Fruit fly (Drosophila melanogaster): ENCODE data around the gene Lnk.

The Lnk gene

DNA sequence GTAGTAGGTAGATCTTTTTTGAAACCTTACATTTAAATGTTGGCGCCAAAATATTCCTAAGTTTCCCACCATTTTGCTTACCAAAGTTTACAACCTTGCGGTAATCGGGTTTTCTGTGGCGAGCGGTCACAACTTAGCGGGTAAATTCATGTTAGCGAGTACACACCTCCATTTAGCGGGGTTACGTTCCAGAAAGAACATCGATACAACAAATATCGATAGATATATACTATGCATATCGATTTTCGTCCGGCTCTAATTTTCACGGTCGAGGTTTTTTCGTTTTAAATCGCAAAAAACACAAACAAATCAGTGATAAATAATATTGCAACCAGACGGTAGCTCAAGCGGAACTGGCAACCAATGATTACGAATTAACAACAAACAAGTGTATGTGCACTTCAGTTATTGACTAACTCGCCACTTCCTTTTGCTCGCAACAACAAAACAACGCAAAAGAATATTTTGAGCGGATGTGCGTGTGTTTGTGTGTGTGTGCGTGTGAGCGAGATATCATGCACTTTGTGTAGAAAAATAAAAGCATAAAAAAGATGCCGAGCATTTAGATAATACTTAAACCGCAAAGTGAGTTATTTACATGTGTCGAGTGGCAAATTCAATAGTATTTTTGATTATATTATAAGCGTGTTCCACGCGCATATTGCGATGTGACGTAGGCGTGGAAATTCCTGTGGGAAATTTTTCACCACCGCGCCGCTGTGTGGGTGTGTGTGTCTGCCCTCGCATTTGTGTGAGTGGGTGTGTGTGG, at the start of gene Lnk:
Lnk (plus strand) TSS at position 236 of the 769 bp plus-strand sequence.
- TF ChIP-seq CG8478 (optimal IDR thresholded peaks at IDR 0.05) (peak; percentile 66), CTCF (optimal IDR thresholded peaks at IDR 0.05) (peak; percentile 67 to 78)

DNA sequence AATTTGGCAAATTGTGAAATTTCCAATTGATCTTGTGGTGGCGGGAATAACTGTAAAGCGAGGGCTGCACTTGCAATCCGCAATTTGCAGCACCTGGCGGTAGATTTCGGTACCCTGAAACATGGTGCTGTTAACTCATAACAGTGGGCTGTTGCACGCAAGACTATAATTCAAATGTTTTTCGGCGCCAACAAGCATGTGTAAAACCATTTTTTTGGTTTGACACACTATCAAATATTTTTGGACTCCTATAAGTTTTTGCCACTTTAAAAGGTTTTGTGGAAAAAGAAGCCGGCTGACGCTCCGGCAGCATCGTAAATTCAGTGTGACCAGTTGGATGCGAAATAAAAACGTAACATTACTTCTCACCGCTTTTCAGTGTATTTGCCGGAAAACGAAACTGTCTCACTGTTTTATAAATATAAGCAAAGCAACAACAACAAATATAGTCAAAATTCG, 37.1 kb upstream of the Lnk start, which contains the start of the genes CG14545 and CG5886:
CG14545 (minus strand) TSS at position 68 of the 459 bp plus-strand sequence.
CG5886 (plus strand) TSS at position 409 of the 459 bp plus-strand sequence.
- TF ChIP-seq CG8478 (optimal IDR thresholded peaks at IDR 0.05) (no peak), CTCF (optimal IDR thresholded peaks at IDR 0.05) (peak; percentile 91 to 96)

DNA sequence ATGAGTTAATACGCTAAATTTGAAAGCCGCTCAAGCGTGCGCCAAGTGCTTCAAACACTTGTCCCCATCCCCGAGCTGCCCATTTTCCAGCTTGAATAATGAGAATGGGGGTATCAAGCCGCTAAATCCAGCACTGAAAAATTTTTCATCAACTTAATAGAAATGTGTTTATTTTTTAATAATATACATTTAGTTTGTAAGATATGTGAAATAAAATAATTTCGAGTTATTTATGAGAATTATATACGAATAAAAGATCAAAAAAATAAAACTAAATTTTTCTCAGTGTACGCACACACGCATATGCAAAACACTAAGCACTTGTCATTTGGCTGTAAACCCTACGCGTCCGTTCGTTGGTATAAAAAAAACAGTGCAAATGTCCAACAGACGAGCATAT, 33.5 kb upstream of the Lnk start:
- TF ChIP-seq CTCF (optimal IDR thresholded peaks at IDR 0.05) = no peak
- no peak for TF ChIP-seq CG8478 (optimal IDR thresholded peaks at IDR 0.05)

DNA sequence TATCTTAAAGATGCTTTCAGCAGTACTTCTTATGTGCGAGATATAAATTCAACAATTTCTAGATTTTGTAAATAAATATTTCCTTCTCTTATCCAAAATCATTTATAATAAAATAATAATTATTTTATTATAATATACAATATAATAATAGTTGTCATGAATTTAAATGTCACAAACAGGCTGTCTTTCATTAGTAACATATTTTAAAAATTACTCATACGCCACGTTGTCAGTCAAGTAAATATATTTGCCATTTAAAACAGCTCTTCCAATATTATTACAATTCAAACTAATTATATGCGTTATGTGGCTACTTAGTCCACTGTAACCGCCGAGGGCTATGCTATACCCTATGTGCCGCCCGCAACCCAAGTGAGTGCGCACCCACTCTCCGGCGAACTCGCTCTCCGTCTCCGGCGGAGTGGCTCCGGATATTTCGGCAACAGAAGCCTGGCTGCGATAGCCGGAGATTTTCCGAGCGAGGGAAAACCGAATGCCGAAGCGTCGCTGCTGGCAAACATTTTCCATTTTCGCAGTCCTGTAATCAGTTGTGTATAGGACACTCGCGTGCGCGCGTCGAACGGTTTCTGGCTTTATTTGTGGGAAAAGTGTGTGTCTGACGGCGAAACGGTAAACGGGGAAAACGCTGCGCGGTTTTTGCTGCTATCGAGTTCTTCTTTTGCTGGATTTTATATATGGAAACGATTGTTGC, 32.6 kb upstream of the Lnk start, which contains the start of gene CG5890:
CG5890 (plus strand) TSS at position 561 of the 712 bp plus-strand sequence.
- no peak for TF ChIP-seq CTCF (optimal IDR thresholded peaks at IDR 0.05)
- TF ChIP-seq CG8478 (optimal IDR thresholded peaks at IDR 0.05) = no peak

DNA sequence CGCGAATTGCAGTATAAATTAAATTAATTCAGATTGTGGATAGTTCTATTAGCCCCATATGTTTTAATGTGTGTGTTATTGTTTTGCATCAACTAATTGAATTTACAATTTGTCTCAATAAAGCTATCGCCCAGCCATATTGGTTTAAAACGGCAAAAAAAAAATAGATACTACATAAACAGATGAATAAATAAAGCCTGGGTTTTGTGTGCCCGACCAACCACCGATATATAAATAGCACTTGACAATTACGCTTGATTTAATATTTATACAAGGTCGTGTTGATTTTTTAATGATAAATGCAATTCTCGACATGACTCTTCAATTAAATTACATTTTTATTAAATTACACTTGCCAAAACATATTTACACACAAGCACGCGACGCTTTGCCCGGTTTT, 18.0 kb upstream of the Lnk start:
- TF ChIP-seq CTCF (optimal IDR thresholded peaks at IDR 0.05) (no peak), CG8478 (optimal IDR thresholded peaks at IDR 0.05) (no peak)

DNA sequence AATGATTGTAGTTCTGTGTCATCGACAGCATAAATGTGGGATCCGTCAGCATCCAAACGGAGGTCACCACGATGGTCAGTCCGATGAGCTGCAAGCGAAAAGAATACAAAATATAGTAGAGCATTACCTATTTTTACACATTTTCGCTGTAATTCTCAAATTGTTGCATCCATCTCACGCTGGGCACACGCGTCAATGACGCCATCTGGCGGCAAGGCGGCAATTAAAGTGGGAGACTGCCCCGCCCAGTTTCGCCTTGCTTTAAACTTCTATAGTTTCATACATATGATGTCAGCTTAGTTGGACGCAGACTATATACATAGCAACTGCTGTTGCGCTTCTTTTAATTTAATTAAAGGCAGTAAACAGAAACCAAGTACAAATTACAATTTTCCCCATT, 11.7 kb upstream of the Lnk start:
- TF ChIP-seq CG8478 (optimal IDR thresholded peaks at IDR 0.05) = no peak
- TF ChIP-seq CTCF (optimal IDR thresholded peaks at IDR 0.05) = peak; percentile 68 to 75

DNA sequence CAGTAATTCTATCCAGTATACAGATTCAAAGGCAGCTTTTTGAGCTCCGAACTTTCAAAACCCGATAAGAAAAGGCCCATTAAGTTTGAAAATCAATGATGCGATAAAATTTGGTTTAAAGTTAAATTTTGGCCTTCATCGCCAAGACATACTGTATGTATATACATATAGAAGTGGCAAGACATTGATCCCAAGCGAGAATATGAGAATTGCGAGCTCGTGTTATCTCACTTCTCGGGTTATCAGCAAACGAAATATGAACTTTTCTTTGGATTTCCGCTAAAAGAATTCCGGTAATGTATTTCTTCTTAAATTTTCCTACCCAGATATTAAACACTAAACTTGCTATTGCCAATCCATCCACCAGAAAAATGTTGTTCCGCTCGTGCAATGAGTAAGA, 11.3 kb upstream of the Lnk start:
- no peak for TF ChIP-seq CG8478 (optimal IDR thresholded peaks at IDR 0.05)
- TF ChIP-seq CTCF (optimal IDR thresholded peaks at IDR 0.05) = no peak

DNA sequence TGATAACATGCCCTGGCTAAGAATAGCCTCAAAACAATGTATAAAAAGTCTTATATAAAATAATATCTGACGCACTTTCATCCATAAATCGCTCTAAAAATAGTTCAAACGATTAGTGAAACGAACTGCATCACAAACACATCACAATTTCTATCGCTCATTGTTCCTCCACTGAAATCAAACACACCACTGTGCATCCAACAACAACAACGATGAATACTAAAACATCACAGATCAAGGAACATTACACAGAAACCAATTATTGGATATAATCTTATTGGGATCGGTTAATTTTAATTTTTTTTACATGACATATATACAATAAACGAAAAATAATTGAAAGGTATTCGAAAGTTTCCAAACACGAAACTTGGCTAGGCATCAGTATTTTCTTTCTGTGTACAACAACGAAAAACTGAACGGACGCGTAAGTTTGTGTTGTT, 9.0 kb upstream of the Lnk start:
- no peak for TF ChIP-seq CTCF (optimal IDR thresholded peaks at IDR 0.05)
- no peak for TF ChIP-seq CG8478 (optimal IDR thresholded peaks at IDR 0.05)

DNA sequence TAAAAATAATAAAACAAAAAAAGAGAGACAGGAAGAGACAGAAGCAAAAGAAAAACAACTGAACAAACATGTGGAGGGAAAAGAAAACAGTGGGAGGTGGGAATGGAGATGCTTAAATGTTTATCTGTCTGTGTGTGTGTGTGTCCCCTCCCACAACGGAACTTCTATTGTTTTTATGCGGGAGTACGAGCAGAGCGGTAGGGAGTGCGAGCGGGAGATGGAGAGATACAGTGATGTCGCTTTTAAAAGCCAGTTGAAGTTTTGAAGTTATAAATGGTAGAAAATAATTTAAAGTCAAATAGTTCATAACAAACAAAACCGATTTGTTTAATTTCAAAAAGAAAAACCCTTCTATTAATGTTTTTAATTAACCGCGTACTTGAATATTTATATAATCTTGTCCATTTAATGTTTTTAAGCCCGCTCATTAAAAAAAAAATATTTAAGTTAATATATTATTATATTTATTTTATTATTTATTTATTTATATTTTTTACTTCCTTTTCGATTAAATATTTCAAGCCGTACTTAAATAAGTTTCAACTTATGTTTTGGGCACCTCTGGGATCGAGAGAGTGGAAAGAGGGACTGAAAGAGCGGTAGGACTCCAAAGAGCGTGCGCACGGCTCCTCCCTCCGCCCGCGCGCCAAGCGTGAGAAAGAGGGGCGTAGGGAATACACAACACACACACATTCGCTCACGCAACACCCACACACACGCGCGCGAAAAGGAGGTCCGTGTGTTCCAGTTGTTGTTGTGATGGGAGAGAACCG, 8.0 kb upstream of the Lnk start:
- TF ChIP-seq CG8478 (optimal IDR thresholded peaks at IDR 0.05) (no peak), CTCF (optimal IDR thresholded peaks at IDR 0.05) (no peak)

DNA sequence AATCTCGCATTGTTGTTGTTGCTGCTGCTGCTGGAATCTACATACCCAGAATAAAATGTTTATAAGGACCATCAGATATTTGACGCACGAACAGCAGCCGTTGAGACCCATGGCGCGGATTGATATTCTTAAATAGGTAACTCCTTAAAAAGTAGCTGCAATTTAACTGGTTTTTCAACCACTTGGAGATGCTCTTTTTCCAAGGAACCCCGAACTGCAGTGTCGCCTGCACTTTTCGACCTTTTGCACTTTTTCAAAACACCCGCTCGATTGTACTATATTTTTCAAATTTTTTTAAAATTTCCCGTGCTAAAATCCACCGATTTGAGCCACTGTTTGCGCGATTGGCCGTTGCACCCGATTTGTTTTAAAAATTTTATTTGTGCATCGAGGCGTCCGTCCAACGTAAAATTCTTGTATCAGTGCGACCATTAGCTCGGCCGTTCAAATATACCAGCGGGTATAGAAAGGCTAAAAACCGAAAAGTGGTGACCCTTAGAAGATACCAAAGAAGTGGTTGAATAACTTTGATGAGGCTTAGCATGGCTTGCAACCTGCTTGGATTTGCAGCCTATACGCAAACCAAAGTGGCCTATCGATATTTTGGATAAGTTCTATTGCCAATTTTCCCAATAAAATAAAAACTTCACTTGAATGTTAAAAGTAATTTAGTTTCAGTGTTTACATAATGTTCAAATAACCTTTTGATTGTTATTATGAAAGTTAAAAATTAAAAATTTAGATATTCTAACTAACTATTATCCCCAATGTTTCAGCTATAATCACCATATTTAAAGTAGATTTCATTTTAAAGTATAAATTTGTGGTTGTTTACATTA, 7.2 kb upstream of the Lnk start, which contains the start of gene Tsp96F:
Tsp96F (minus strand) TSS at position 457 of the 839 bp plus-strand sequence.
- no peak for TF ChIP-seq CG8478 (optimal IDR thresholded peaks at IDR 0.05)
- peak; percentile 31 to 63 for TF ChIP-seq CTCF (optimal IDR thresholded peaks at IDR 0.05)

DNA sequence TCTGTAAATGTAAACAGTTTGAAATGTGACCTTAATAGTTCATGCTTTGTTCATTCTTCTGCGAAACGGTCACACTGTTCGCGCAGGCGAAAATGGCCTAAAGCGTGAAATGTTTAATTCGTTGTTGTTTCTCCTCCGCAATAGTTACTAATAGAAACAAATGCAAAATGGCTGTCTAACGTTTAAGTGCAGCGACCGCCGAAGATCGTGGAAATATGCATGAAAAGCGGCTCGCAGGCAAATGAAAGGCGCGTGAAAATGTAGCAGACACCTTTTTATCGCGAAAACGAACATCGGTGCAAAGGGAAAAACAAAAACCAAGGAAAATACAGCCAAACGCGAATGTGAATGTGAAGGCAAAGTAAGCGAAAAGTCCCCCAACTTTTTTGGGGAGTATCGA, 6.4 kb upstream of the Lnk start, which contains the start of gene SppL:
SppL (plus strand) TSS at position 70 of the 400 bp plus-strand sequence.
- no peak for TF ChIP-seq CTCF (optimal IDR thresholded peaks at IDR 0.05)
- TF ChIP-seq CG8478 (optimal IDR thresholded peaks at IDR 0.05) = no peak

DNA sequence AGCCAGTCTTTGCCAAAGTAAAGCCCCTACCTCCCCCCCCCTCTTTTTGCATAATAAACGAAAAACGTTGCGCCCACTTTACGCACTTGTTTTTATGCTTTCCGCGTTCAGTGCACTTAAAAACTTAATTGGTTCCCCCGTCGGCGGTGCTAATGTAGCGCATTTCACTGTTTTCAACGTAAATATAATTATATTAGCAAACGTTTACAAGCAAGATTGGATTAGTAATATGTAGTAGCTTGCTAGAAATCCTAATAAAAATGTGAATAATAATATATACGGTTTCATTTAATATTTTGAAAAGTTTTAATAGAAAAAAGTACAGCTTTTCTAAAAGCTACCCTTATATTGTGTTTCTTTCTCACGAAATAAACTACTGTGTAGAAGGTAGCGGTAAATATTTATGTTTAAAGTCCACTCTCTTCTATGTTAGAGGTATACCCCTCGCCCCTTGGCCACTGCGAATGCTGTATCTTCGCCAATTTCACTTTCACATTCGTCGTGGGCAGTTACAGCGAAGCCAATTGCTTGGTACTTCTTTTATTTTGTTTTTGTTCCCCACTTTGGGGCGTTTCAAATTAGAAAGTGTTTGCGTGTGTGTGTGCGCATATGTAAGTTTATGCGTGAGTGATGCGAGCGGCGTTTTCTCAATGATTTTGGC, 5.6 kb upstream of the Lnk start:
- TF ChIP-seq CG8478 (optimal IDR thresholded peaks at IDR 0.05) (no peak), CTCF (optimal IDR thresholded peaks at IDR 0.05) (no peak)

DNA sequence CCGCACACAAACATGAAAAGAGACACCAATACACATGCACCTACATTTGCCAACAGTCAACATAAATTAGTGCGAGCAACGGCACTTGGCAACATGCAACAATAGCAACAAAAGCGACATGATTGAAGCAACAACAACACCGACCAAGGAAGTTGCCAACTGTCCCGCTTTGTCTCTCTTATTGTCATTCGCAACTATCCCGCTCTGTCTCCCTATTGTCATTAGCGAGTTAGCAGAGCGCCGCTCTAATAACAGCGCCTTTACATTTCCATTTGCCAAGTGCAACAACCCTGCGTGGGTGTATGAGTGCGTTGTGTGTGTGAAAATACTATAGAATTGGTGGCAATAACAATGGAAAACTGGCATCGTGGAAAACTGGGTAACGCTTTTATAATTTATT, 4.5 kb upstream of the Lnk start:
- TF ChIP-seq CTCF (optimal IDR thresholded peaks at IDR 0.05) (no peak), CG8478 (optimal IDR thresholded peaks at IDR 0.05) (no peak)

Data from S2 (cell line).